Fruit fly (Drosophila melanogaster): Measurements from ENCODE around the gene Acbp5.
A peak's percentile ranks its signal among the peaks of the same experiment; 100 is the strongest.

Acbp5 gene

DNA sequence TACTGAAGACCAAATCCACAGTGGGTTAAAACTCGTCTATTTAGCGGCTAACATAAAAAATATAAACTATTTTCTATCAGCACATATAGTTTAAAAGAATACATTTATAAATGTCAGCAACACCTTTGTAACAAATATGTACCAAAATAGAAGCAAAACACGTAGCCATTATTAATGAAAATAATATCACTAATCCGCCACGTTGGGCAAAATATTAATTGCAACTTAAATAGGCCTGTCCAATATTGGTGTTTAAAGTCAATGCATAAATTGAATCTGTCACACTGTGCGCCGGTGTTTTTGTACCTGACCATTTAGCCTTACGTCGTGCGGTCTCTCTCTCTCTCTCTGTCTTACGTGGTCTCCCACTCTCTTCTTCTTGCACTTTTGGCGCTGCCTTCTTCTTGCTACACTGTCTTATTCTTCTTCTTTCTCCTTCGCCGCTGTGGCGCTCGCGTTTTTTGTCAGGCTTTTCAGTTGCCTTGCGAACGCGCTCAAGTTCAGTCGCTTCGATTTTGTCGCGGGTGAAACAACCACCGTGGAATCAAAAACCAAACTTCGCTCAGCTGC lies 22.3 kb downstream of the Acbp5 start (continued):
- TF ChIP-seq Scr (GFP tag; IDR thresholded peaks at IDR 0.05; ENCODE audit: partially characterized antibody) (peak; percentile 44), dysf (GFP tag; IDR thresholded peaks at IDR 0.05) (peak; percentile 99), chm (GFP tag; IDR thresholded peaks at IDR 0.05) (peak; percentile 91), CG2199 (GFP tag; IDR thresholded peaks at IDR 0.05) (peak; percentile 87), trh (GFP tag; optimal IDR thresholded peaks at IDR 0.05) (peak; percentile 89), Ets97D (GFP tag; optimal IDR thresholded peaks at IDR 0.05) (peak; percentile 73), Bdp1 (GFP tag; optimal IDR thresholded peaks at IDR 0.05) (peak; percentile 91), Sin3A (optimal IDR thresholded peaks at IDR 0.05) (no peak), CG30431 (GFP tag; optimal IDR thresholded peaks at IDR 0.05) (peak; percentile 99), amos (GFP tag; IDR thresholded peaks at IDR 0.05; ENCODE audit: partially characterized antibody) (peak; percentile 28; the same call in 1 of the 2 replicates), Dip2 (GFP tag; IDR thresholded peaks at IDR 0.05) (peak; percentile 78), ssp (GFP tag; IDR thresholded peaks at IDR 0.05) (peak; percentile 93), HLH54F (GFP tag; optimal IDR thresholded peaks at IDR 0.05) (peak; percentile 98), Hsf (GFP tag; optimal IDR thresholded peaks at IDR 0.05) (peak; percentile 99), Camta (GFP tag; optimal IDR thresholded peaks at IDR 0.05) (peak; percentile 91), CG18619 (GFP tag; optimal IDR thresholded peaks at IDR 0.05) (peak; percentile 99), schlank (tag; optimal IDR thresholded peaks at IDR 0.05) (peak; percentile 94), Dad (GFP tag; optimal IDR thresholded peaks at IDR 0.05) (peak; percentile 94), Sry-δ (GFP tag; optimal IDR thresholded peaks at IDR 0.05) (peak; percentile 65), CG1603 (tag; optimal IDR thresholded peaks at IDR 0.05) (peak; percentile 95), Abd-B (GFP tag; optimal IDR thresholded peaks at IDR 0.05) (peak; percentile 84), CG2202 (tag; optimal IDR thresholded peaks at IDR 0.05) (peak; percentile 97), CG7786 (GFP tag; optimal IDR thresholded peaks at IDR 0.05) (peak; percentile 98), aop (GFP tag; IDR thresholded peaks at IDR 0.05) (peak; percentile 87), hth (optimal IDR thresholded peaks at IDR 0.05) (no peak), Lim3 (GFP tag; IDR thresholded peaks at IDR 0.05) (peak; percentile 97), gfzf (GFP tag; optimal IDR thresholded peaks at IDR 0.05) (peak; percentile 27), emc (GFP tag; optimal IDR thresholded peaks at IDR 0.05) (peak; percentile 92), Hmx (GFP tag; optimal IDR thresholded peaks at IDR 0.05) (peak; percentile 86), C15 (GFP tag; IDR thresholded peaks at IDR 0.05) (peak; percentile 94), otp (GFP tag; IDR thresholded peaks at IDR 0.05) (peak; percentile 94), Kr (GFP tag; optimal IDR thresholded peaks at IDR 0.05) (peak; percentile 74), twi (tag; optimal IDR thresholded peaks at IDR 0.05) (peak; percentile 98), CG11723 (GFP tag; optimal IDR thresholded peaks at IDR 0.05) (peak; percentile 98), CG7928 (GFP tag; optimal IDR thresholded peaks at IDR 0.05) (peak; percentile 77), br (optimal IDR thresholded peaks at IDR 0.05) (no peak), CG9215 (GFP tag; IDR thresholded peaks at IDR 0.05) (peak; percentile 97), sc (optimal IDR thresholded peaks at IDR 0.05) (no peak), sc (GFP tag; optimal IDR thresholded peaks at IDR 0.05) (peak; percentile 98), Hr39 (optimal IDR thresholded peaks at IDR 0.05) (no peak), CG8478 (optimal IDR thresholded peaks at IDR 0.05) (no peak), CG6654 (GFP tag; optimal IDR thresholded peaks at IDR 0.05) (peak; percentile 93), cg (GFP tag; optimal IDR thresholded peaks at IDR 0.05) (peak; percentile 4), Side (GFP tag; optimal IDR thresholded peaks at IDR 0.05) (peak; percentile 96), HLH4C (GFP tag; IDR thresholded peaks at IDR 0.05; ENCODE audit: partially characterized antibody) (no peak; the same call in 2 of the 3 replicates), Atf-2 (GFP tag; optimal IDR thresholded peaks at IDR 0.05) (peak; percentile 99), zen2 (GFP tag; IDR thresholded peaks at IDR 0.05; ENCODE audit: partially characterized antibody) (no peak), pb (GFP tag; optimal IDR thresholded peaks at IDR 0.05) (peak; percentile 86), Atf3 (GFP tag; optimal IDR thresholded peaks at IDR 0.05) (peak; percentile 97), odd (GFP tag; optimal IDR thresholded peaks at IDR 0.05) (peak; percentile 98), grn (GFP tag; optimal IDR thresholded peaks at IDR 0.05) (peak; percentile 71), dmrt99B (tag; optimal IDR thresholded peaks at IDR 0.05) (peak; percentile 99), D19B (GFP tag; optimal IDR thresholded peaks at IDR 0.05) (peak; percentile 87)

All from whole organism, embryonic.